Worm (Caenorhabditis elegans): Measurements from ENCODE around the gene dsc-1.

dsc-1 gene

ce11 chrX:14991280-14991679, 43.4 kb downstream of the dsc-1 start, which contains the start of gene iglr-1:
iglr-1 (minus strand) TSS chrX:14991380.
- TF ChIP-seq him-1 (tag; optimal IDR thresholded peaks at IDR 0.05) (no peak), dao-5 (tag; optimal IDR thresholded peaks at IDR 0.05) (no peak)

ce11 chrX:14988160-14988559, 46.5 kb downstream of the dsc-1 start:
- no peak for TF ChIP-seq dao-5 (tag; optimal IDR thresholded peaks at IDR 0.05)
- no peak for TF ChIP-seq W03F9.2 (tag; optimal IDR thresholded peaks at IDR 0.05)
- no peak for TF ChIP-seq him-1 (tag; optimal IDR thresholded peaks at IDR 0.05)

ce11 chrX:14983274-14983673, 51.4 kb downstream of the dsc-1 start, which contains the start of gene rbg-1:
rbg-1 (plus strand) TSS chrX:14983533.
- TF ChIP-seq W03F9.2 (tag; optimal IDR thresholded peaks at IDR 0.05): peak; percentile 51
- no peak for TF ChIP-seq dao-5 (tag; optimal IDR thresholded peaks at IDR 0.05)
- no peak for TF ChIP-seq him-1 (tag; optimal IDR thresholded peaks at IDR 0.05)

ce11 chrX:14982525-14982924, 52.1 kb downstream of the dsc-1 start, which contains the start of gene plp-2:
plp-2 (minus strand) TSS chrX:14982804.
- TF ChIP-seq dao-5 (tag; optimal IDR thresholded peaks at IDR 0.05): no peak
- TF ChIP-seq him-1 (tag; optimal IDR thresholded peaks at IDR 0.05): no peak
- TF ChIP-seq W03F9.2 (tag; optimal IDR thresholded peaks at IDR 0.05): no peak
